Fruit fly (Drosophila melanogaster) whole organism, embryonic: Measurements from ENCODE around the gene CG5445.

ENCODE experiments used
- Atf3 ChIP-seq: fragments of 200-800 bp; sonication (Bioruptor generic); optimal IDR thresholded peaks from 3 replicates; lab custom pipeline; 2016; ENCODE audit warnings: missing biosample characterization, missing genetic modification characterization
- Atf6 ChIP-seq: fragments of 200-800 bp; sonication (Bioruptor generic); IDR thresholded peaks from 2 replicates; pipeline ENCODE4 v1.3.6; 2022; ENCODE audit warnings: missing biosample characterization, missing genetic modification characterization
- BEAF-32 ChIP-seq: fragments of 200-800 bp; sonication (Bioruptor generic); optimal IDR thresholded peaks from 3 replicates; lab custom pipeline; 2017; ENCODE audit warnings: missing biosample characterization, missing genetic modification characterization, mild to moderate bottlenecking, moderate library complexity, missing genetic modification reagents
- C15 ChIP-seq: fragments of 200-800 bp; sonication (Bioruptor generic); IDR thresholded peaks from 3 replicates; pipeline ENCODE4 v1.3.6; 2022; ENCODE audit warnings: missing biosample characterization, missing genetic modification characterization
- CG10654 ChIP-seq: fragments of 200-800 bp; sonication (Bioruptor generic); optimal IDR thresholded peaks from 2 replicates; lab custom pipeline; 2016; ENCODE audit warnings: missing biosample characterization, missing genetic modification characterization
- CG11398 ChIP-seq: fragments of 200-800 bp; sonication (Bioruptor generic); optimal IDR thresholded peaks from 2 replicates; lab custom pipeline; 2016; ENCODE audit warnings: missing biosample characterization, missing genetic modification characterization
- CG11696 ChIP-seq: fragments of 200-800 bp; sonication (Bioruptor generic); IDR thresholded peaks from 2 replicates; pipeline ENCODE4 v1.3.6; 2022; ENCODE audit warnings: missing biosample characterization, missing genetic modification characterization
- CG12071 ChIP-seq: fragments of 200-800 bp; sonication (Bioruptor generic); optimal IDR thresholded peaks from 3 replicates; lab custom pipeline; 2018; ENCODE audit warnings: missing biosample characterization, mild to moderate bottlenecking, missing genetic modification characterization
- CG1233 ChIP-seq: fragments of 200-800 bp; sonication (Bioruptor generic); optimal IDR thresholded peaks from 4 replicates; lab custom pipeline; 2018; ENCODE audit warnings: missing biosample characterization, mild to moderate bottlenecking, missing genetic modification characterization
- CG18262 ChIP-seq: fragments of 200-800 bp; optimal IDR thresholded peaks from 3 replicates; lab custom pipeline; 2019; ENCODE audit warnings: missing biosample characterization, mild to moderate bottlenecking, missing genetic modification characterization, moderate library complexity
- CG2120 ChIP-seq: fragments of 200-800 bp; sonication (Bioruptor generic); optimal IDR thresholded peaks from 3 replicates; lab custom pipeline; 2016; ENCODE audit warnings: missing biosample characterization, missing genetic modification characterization
- CG30431 ChIP-seq: fragments of 200-800 bp; sonication (Bioruptor generic); optimal IDR thresholded peaks from 2 replicates; lab custom pipeline; 2017; ENCODE audit warnings: missing biosample characterization, missing genetic modification characterization
- CG32532 ChIP-seq: fragments of 200-800 bp; sonication (Bioruptor generic); IDR thresholded peaks from 2 replicates; pipeline ENCODE4 v1.3.6; 2022; ENCODE audit warnings: missing biosample characterization, missing genetic modification characterization
- CG6254 ChIP-seq: fragments of 200-800 bp; sonication (Bioruptor generic); optimal IDR thresholded peaks from 3 replicates; lab custom pipeline; 2017; ENCODE audit warnings: mild to moderate bottlenecking, missing biosample characterization, missing genetic modification reagents, missing genetic modification characterization
- CG6765 ChIP-seq: fragments of 200-800 bp; sonication (Bioruptor generic); optimal IDR thresholded peaks from 3 replicates; lab custom pipeline; 2017; ENCODE audit warnings: missing biosample characterization, mild to moderate bottlenecking, missing genetic modification characterization
- CG7556 ChIP-seq: fragments of 200-800 bp; sonication (Bioruptor generic); optimal IDR thresholded peaks from 2 replicates; lab custom pipeline; 2017; ENCODE audit warnings: missing biosample characterization, mild to moderate bottlenecking, missing genetic modification characterization
- CG9437 ChIP-seq: fragments of 200-800 bp; sonication (Bioruptor generic); optimal IDR thresholded peaks from 2 replicates; lab custom pipeline; 2018; ENCODE audit warnings: missing biosample characterization, mild to moderate bottlenecking, missing genetic modification characterization
- Chrac-16 ChIP-seq: fragments of 200-800 bp; sonication (Bioruptor generic); optimal IDR thresholded peaks from 3 replicates; lab custom pipeline; 2016; ENCODE audit warnings: missing biosample characterization, missing genetic modification characterization
- Dek ChIP-seq: fragments of 200-800 bp; sonication (Bioruptor generic); optimal IDR thresholded peaks from 3 replicates; lab custom pipeline; 2019; ENCODE audit warnings: missing biosample characterization, mild to moderate bottlenecking, missing genetic modification characterization, moderate library complexity
- Dfd ChIP-seq, 2 experiments: fragments of >200 bp; optimal IDR thresholded peaks; 2 replicates each; lab custom pipeline; 2017; ENCODE audit warnings: missing biosample characterization in 2 of 2, missing genetic modification characterization in 2 of 2
- Dref ChIP-seq: fragments of 200-800 bp; sonication (Bioruptor generic); IDR thresholded peaks from 2 replicates; pipeline ENCODE4 v1.3.6; 2022; ENCODE audit warnings: missing biosample characterization, missing genetic modification characterization
- ERR ChIP-seq: fragments of 200-800 bp; sonication (Bioruptor generic); optimal IDR thresholded peaks from 2 replicates; lab custom pipeline; 2016; ENCODE audit warnings: missing biosample characterization, missing genetic modification characterization
- Hand ChIP-seq: fragments of 200-800 bp; sonication (Bioruptor generic); optimal IDR thresholded peaks from 2 replicates; lab custom pipeline; 2017; ENCODE audit warnings: mild to moderate bottlenecking, missing biosample characterization, missing genetic modification reagents, missing genetic modification characterization
- Lhr ChIP-seq: fragments of 200-800 bp; sonication (Bioruptor generic); optimal IDR thresholded peaks from 3 replicates; lab custom pipeline; 2017; ENCODE audit warnings: mild to moderate bottlenecking, missing biosample characterization, missing genetic modification reagents, missing genetic modification characterization
- NK7.1 ChIP-seq: fragments of 200-800 bp; sonication (Bioruptor generic); optimal IDR thresholded peaks from 3 replicates; lab custom pipeline; 2016; ENCODE audit warnings: missing biosample characterization, missing genetic modification characterization
- NfI ChIP-seq: fragments of 200-800 bp; sonication (Bioruptor generic); optimal IDR thresholded peaks from 3 replicates; lab custom pipeline; 2018; ENCODE audit warnings: missing biosample characterization, mild to moderate bottlenecking, missing genetic modification characterization, moderate library complexity
- Oaz ChIP-seq: fragments of 200-800 bp; sonication (Bioruptor generic); IDR thresholded peaks from 2 replicates; pipeline ENCODE4 v1.3.6; 2022; ENCODE audit warnings: missing biosample characterization, missing genetic modification characterization
- Xrp1 ChIP-seq: fragments of 200-800 bp; sonication (Bioruptor generic); IDR thresholded peaks from 2 replicates; pipeline ENCODE4 v1.3.6; 2022; ENCODE audit warnings: missing biosample characterization, missing genetic modification characterization
- ara ChIP-seq: fragments of 200-800 bp; sonication (Bioruptor generic); IDR thresholded peaks from 2 replicates; pipeline ENCODE4 v1.3.6; 2022; ENCODE audit warnings: missing biosample characterization, missing genetic modification characterization
- cas ChIP-seq: fragments of 200-800 bp; sonication (Bioruptor generic); IDR thresholded peaks from 2 replicates; pipeline ENCODE4 v1.3.6; 2022; ENCODE audit warnings: missing biosample characterization, missing genetic modification characterization
- chif ChIP-seq, 2 experiments: fragments of 200-800 bp; sonication (Bioruptor generic); optimal IDR thresholded peaks; 3 replicates each; lab custom pipeline; 2016; ENCODE audit warnings: missing biosample characterization in 2 of 2, missing genetic modification characterization in 2 of 2
- gce ChIP-seq: fragments of 200-800 bp; sonication (Bioruptor generic); IDR thresholded peaks from 3 replicates; pipeline ENCODE4 v1.3.6; 2022; ENCODE audit warnings: missing biosample characterization, missing genetic modification characterization
- gfzf ChIP-seq: fragments of 200-800 bp; sonication (Bioruptor generic); optimal IDR thresholded peaks from 2 replicates; lab custom pipeline; 2016; ENCODE audit warnings: missing biosample characterization, mild to moderate bottlenecking, missing genetic modification characterization, moderate library complexity
- gro ChIP-seq: fragments of 200-800 bp; sonication (Bioruptor generic); optimal IDR thresholded peaks from 2 replicates; lab custom pipeline; 2016; ENCODE audit warnings: missing biosample characterization, missing genetic modification characterization
- gsb-n ChIP-seq: fragments of 200-800 bp; sonication (Bioruptor generic); optimal IDR thresholded peaks from 3 replicates; lab custom pipeline; 2018; ENCODE audit warnings: missing biosample characterization, mild to moderate bottlenecking, missing genetic modification characterization
- inv ChIP-seq: fragments of 200-800 bp; sonication (Bioruptor generic); IDR thresholded peaks from 2 replicates; pipeline ENCODE4 v1.3.6; 2022; ENCODE audit warnings: missing biosample characterization, missing genetic modification characterization; ENCODE audit not compliant: partially characterized antibody
- klu ChIP-seq: fragments of 200-800 bp; sonication (Bioruptor generic); IDR thresholded peaks from 2 replicates; pipeline ENCODE4 v1.3.6; 2022; ENCODE audit warnings: missing biosample characterization, missing genetic modification characterization
- nerfin-2 ChIP-seq: fragments of 200-800 bp; sonication (Bioruptor generic); IDR thresholded peaks from 2 replicates; pipeline ENCODE4 v1.3.6; 2022; ENCODE audit warnings: missing biosample characterization, missing genetic modification characterization; ENCODE audit not compliant: partially characterized antibody
- odd ChIP-seq: fragments of 200-800 bp; sonication (Bioruptor generic); optimal IDR thresholded peaks from 2 replicates; lab custom pipeline; 2017; ENCODE audit warnings: missing biosample characterization, mild to moderate bottlenecking, missing genetic modification characterization
- pan ChIP-seq, 4 experiments: fragments of >200 bp in 3 of 4; fragments of 200-800 bp in 1 of 4; sonication (Bioruptor generic) in 1 of 4; optimal IDR thresholded peaks in 3 of 4; IDR thresholded peaks in 1 of 4; 2 replicates each; pipeline versions ENCODE4 v1.3.6 to Lab custom; 2017 to 2022; ENCODE audit warnings: missing biosample characterization in 2 of 4, missing genetic modification characterization in 2 of 4, mixed read lengths in 1 of 4
- pita ChIP-seq: fragments of 200-800 bp; sonication (Bioruptor generic); optimal IDR thresholded peaks from 2 replicates; lab custom pipeline; 2017; ENCODE audit warnings: missing biosample characterization, mild to moderate bottlenecking, missing genetic modification characterization
- salm ChIP-seq: fragments of 200-800 bp; sonication (Bioruptor generic); optimal IDR thresholded peaks from 2 replicates; lab custom pipeline; 2018; ENCODE audit warnings: missing biosample characterization, mild to moderate bottlenecking, missing genetic modification characterization
- seq ChIP-seq: fragments of 200-800 bp; sonication (Bioruptor generic); IDR thresholded peaks from 2 replicates; pipeline ENCODE4 v1.3.6; 2022; ENCODE audit warnings: missing biosample characterization, missing genetic modification characterization
- sima ChIP-seq: fragments of 200-800 bp; sonication (Bioruptor generic); optimal IDR thresholded peaks from 2 replicates; lab custom pipeline; 2016; ENCODE audit warnings: missing biosample characterization, missing genetic modification characterization
- sna ChIP-seq: fragments of 200-800 bp; sonication (Bioruptor generic); IDR thresholded peaks from 2 replicates; pipeline ENCODE4 v1.3.6; 2022; ENCODE audit warnings: missing biosample characterization, missing genetic modification characterization; ENCODE audit not compliant: partially characterized antibody
- sqz ChIP-seq: fragments of 200-800 bp; sonication (Bioruptor generic); optimal IDR thresholded peaks from 3 replicates; lab custom pipeline; 2018; ENCODE audit warnings: missing biosample characterization, mild to moderate bottlenecking, missing genetic modification characterization
- tll ChIP-seq, 2 experiments: fragments of 200-800 bp in 1 of 2; fragments of >200 bp in 1 of 2; sonication (Bioruptor generic) in 1 of 2; optimal IDR thresholded peaks; 2 replicates each; lab custom pipeline; 2017 to 2019; ENCODE audit warnings: missing biosample characterization in 2 of 2, missing genetic modification characterization in 2 of 2, mild to moderate bottlenecking in 1 of 2, moderate library complexity in 1 of 2
- trh ChIP-seq: fragments of 200-800 bp; sonication (Bioruptor generic); optimal IDR thresholded peaks from 2 replicates; lab custom pipeline; 2016; ENCODE audit warnings: missing biosample characterization, missing genetic modification characterization
- vnd ChIP-seq: fragments of 200-800 bp; sonication (Bioruptor generic); IDR thresholded peaks from 3 replicates; pipeline ENCODE4 v1.3.6; 2022; ENCODE audit warnings: missing biosample characterization, missing genetic modification characterization; ENCODE audit not compliant: partially characterized antibody
- zfh1 ChIP-seq: fragments of 200-800 bp; sonication (Bioruptor generic); IDR thresholded peaks from 3 replicates; pipeline ENCODE4 v1.3.6; 2022; ENCODE audit warnings: missing biosample characterization, missing genetic modification characterization

Gene CG5445

dm6 chrX:17300609-17301208 is 18.4 kb downstream of the CG5445 start (continued):
- no peak for TF ChIP-seq ara (GFP tag; lab: Robert Waterston, UW)
- peak; percentile 41 for TF ChIP-seq CG30431 (GFP tag; lab: Kevin White, UChicago)
- TF ChIP-seq CG12071 (GFP tag; lab: Kevin White, UChicago): peak; percentile 18
- TF ChIP-seq CG11696: no peak
- TF ChIP-seq seq: no peak
- TF ChIP-seq Atf3 (GFP tag; lab: Kevin White, UChicago): no peak
- no peak for TF ChIP-seq C15 (GFP tag; lab: Robert Waterston, UW)
- TF ChIP-seq pan (optimal IDR thresholded peaks at IDR 0.05; lab: Kevin White, UChicago): no peak
- no peak for TF ChIP-seq pan (GFP tag; optimal IDR thresholded peaks at IDR 0.05 in 1 of 2, IDR thresholded peaks at IDR 0.05 in 1 of 2)
- no peak for TF ChIP-seq Hand (GFP tag; lab: Kevin White, UChicago)
- TF ChIP-seq gfzf (GFP tag; lab: Kevin White, UChicago): no peak
- TF ChIP-seq Dek: no peak
- no peak for TF ChIP-seq Oaz (GFP tag; lab: Robert Waterston, UW)
- TF ChIP-seq chif (GFP tag; optimal IDR thresholded peaks at IDR 0.05; lab: Kevin White, UChicago): peak; percentile 45 to 62
- no peak for TF ChIP-seq tll (GFP tag; optimal IDR thresholded peaks at IDR 0.05; lab: Kevin White, UChicago)
- no peak for TF ChIP-seq CG2120 (GFP tag; lab: Kevin White, UChicago)
- no peak for TF ChIP-seq Dref (GFP tag; lab: Robert Waterston, UW)
- peak; percentile 27 for TF ChIP-seq NK7.1 (GFP tag; lab: Kevin White, UChicago)
- no peak for TF ChIP-seq cas (GFP tag; lab: Robert Waterston, UW)
- no peak for TF ChIP-seq Dfd (GFP tag; optimal IDR thresholded peaks at IDR 0.05; lab: Kevin White, UChicago)
- TF ChIP-seq Chrac-16 (GFP tag; lab: Kevin White, UChicago): peak; percentile 37
- no peak for TF ChIP-seq CG6765 (GFP tag; lab: Kevin White, UChicago)
- TF ChIP-seq inv: no peak
- TF ChIP-seq gsb-n (tag; lab: Kevin White, UChicago): peak; percentile 37
- TF ChIP-seq BEAF-32 (GFP tag; lab: Kevin White, UChicago): no peak
- TF ChIP-seq CG32532 (GFP tag; lab: Robert Waterston, UW): no peak
- TF ChIP-seq ERR: no peak
- TF ChIP-seq sqz (GFP tag; lab: Kevin White, UChicago): peak; percentile 3
- TF ChIP-seq CG10654: peak; percentile 6
- TF ChIP-seq CG1233: peak; percentile 59
- peak; percentile 17 for TF ChIP-seq CG9437 (GFP tag; lab: Kevin White, UChicago)
- TF ChIP-seq trh (GFP tag; lab: Kevin White, UChicago): no peak
- no peak for TF ChIP-seq nerfin-2
- no peak for TF ChIP-seq sna (GFP tag; lab: Robert Waterston, UW)
- peak; percentile 28 for TF ChIP-seq CG11398 (GFP tag; lab: Kevin White, UChicago)
- TF ChIP-seq pita (GFP tag; lab: Kevin White, UChicago): no peak
- no peak for TF ChIP-seq vnd (GFP tag; lab: Robert Waterston, UW)
- TF ChIP-seq CG18262: peak; percentile 82
- TF ChIP-seq gce: 0 out of 3 replicates have a peak, but pooled peaks have one; percentile 4
- peak; percentile 17; the same call in 2 of the 3 replicates for TF ChIP-seq zfh1
- peak; percentile 64 for TF ChIP-seq Xrp1 (GFP tag; lab: Robert Waterston, UW)
- TF ChIP-seq sima: no peak
- no peak for TF ChIP-seq salm (tag; lab: Kevin White, UChicago)
- no peak for TF ChIP-seq gro (GFP tag; lab: Kevin White, UChicago)
- TF ChIP-seq odd (GFP tag; lab: Kevin White, UChicago): peak; percentile 30
- TF ChIP-seq Lhr: peak; percentile 3
- no peak for TF ChIP-seq NfI (GFP tag; lab: Kevin White, UChicago)
- peak; percentile 52 for TF ChIP-seq CG6254
- no peak for TF ChIP-seq klu (GFP tag; lab: Robert Waterston, UW)
- TF ChIP-seq Atf6 (GFP tag; lab: Robert Waterston, UW): peak; percentile 43; the same call in 1 of the 2 replicates
- peak; percentile 77 for TF ChIP-seq CG7556 (GFP tag; lab: Kevin White, UChicago)
